Fruit fly (Drosophila melanogaster): ENCODE measurements around the gene Coq6.

The Coq6 gene

dm6 chr2L:5491220-5491619, 40.8 kb downstream of the Coq6 start:
- TF ChIP-seq dl (GFP tag; optimal IDR thresholded peaks at IDR 0.05; ENCODE audit: insufficient read depth in 1 of 2, partially characterized antibody in 2 of 2), result no peak
- peak; percentile 31 for TF ChIP-seq rgr (GFP tag; optimal IDR thresholded peaks at IDR 0.05)
- no peak for TF ChIP-seq lola (GFP tag; optimal IDR thresholded peaks at IDR 0.05)
- peak; percentile 28 for TF ChIP-seq fru (GFP tag; optimal IDR thresholded peaks at IDR 0.05)
- TF ChIP-seq ey (GFP tag; optimal IDR thresholded peaks at IDR 0.05), result peak; percentile 11
- peak in 1 of 2 experiments; percentile 51 for TF ChIP-seq foxo (GFP tag; optimal IDR thresholded peaks at IDR 0.05)
- TF ChIP-seq Hnf4 (GFP tag; optimal IDR thresholded peaks at IDR 0.05), result peak; percentile 27
- peak; percentile 10 for TF ChIP-seq br (GFP tag; optimal IDR thresholded peaks at IDR 0.05)
- TF ChIP-seq HLH106 (tag; optimal IDR thresholded peaks at IDR 0.05), result peak; percentile 4
- TF ChIP-seq psq (GFP tag; optimal IDR thresholded peaks at IDR 0.05), result peak; percentile 13
- no peak for TF ChIP-seq N (GFP tag; optimal IDR thresholded peaks at IDR 0.05)
- peak; percentile 33 for TF ChIP-seq h (GFP tag; optimal IDR thresholded peaks at IDR 0.05)

- TF ChIP-seq woc (GFP tag; optimal IDR thresholded peaks at IDR 0.05) (peak; percentile 37), GATAd (GFP tag; optimal IDR thresholded peaks at IDR 0.05) (no peak)
These were observed 42.2 kb downstream of the Coq6 start for dm6 chr2L:5489757-5490359.

dm6 chr2L:5489084-5489617, 42.9 kb downstream of the Coq6 start:
- TF ChIP-seq Dif (GFP tag; optimal IDR thresholded peaks at IDR 0.05; ENCODE audit: partially characterized antibody), result no peak
- no peak for TF ChIP-seq tai (GFP tag; optimal IDR thresholded peaks at IDR 0.05)
- no peak for TF ChIP-seq woc (GFP tag; optimal IDR thresholded peaks at IDR 0.05)
- no peak for TF ChIP-seq ey (GFP tag; optimal IDR thresholded peaks at IDR 0.05)
- no peak for TF ChIP-seq dl (GFP tag; optimal IDR thresholded peaks at IDR 0.05; ENCODE audit: insufficient read depth in 1 of 2, partially characterized antibody in 2 of 2)
- TF ChIP-seq N (GFP tag; optimal IDR thresholded peaks at IDR 0.05), result no peak
- no peak for TF ChIP-seq sv (GFP tag; optimal IDR thresholded peaks at IDR 0.05)
- TF ChIP-seq rgr (GFP tag; optimal IDR thresholded peaks at IDR 0.05), result no peak

- TF ChIP-seq N (GFP tag; optimal IDR thresholded peaks at IDR 0.05) (no peak), dl (GFP tag; optimal IDR thresholded peaks at IDR 0.05; ENCODE audit: insufficient read depth in 1 of 2, partially characterized antibody in 2 of 2) (no peak), CrebA (GFP tag; optimal IDR thresholded peaks at IDR 0.05; ENCODE audit: borderline replicate concordance) (no peak), lola (GFP tag; optimal IDR thresholded peaks at IDR 0.05) (no peak), pan (optimal IDR thresholded peaks at IDR 0.05) (no peak), woc (GFP tag; optimal IDR thresholded peaks at IDR 0.05) (peak; percentile 1), br (GFP tag; optimal IDR thresholded peaks at IDR 0.05) (peak; percentile 38), ey (GFP tag; optimal IDR thresholded peaks at IDR 0.05) (peak; percentile 32), dsf (GFP tag; optimal IDR thresholded peaks at IDR 0.05; ENCODE audit: borderline replicate concordance) (no peak), dmrt93B (GFP tag; optimal IDR thresholded peaks at IDR 0.05) (peak; percentile 13), Jra (GFP tag; optimal IDR thresholded peaks at IDR 0.05) (no peak), foxo (GFP tag; optimal IDR thresholded peaks at IDR 0.05) (peak in 1 of 2 experiments; percentile 63), Hr78 (GFP tag; optimal IDR thresholded peaks at IDR 0.05) (no peak), Hr83 (GFP tag; optimal IDR thresholded peaks at IDR 0.05; ENCODE audit: poor library complexity, severe bottlenecking) (no peak), sage (GFP tag; optimal IDR thresholded peaks at IDR 0.05) (no peak), Hnf4 (GFP tag; optimal IDR thresholded peaks at IDR 0.05) (peak; percentile 16), CG9705 (GFP tag; optimal IDR thresholded peaks at IDR 0.05) (no peak), Rel (GFP tag; optimal IDR thresholded peaks at IDR 0.05) (no peak), Rel (tag; optimal IDR thresholded peaks at IDR 0.05) (no peak), sv (GFP tag; optimal IDR thresholded peaks at IDR 0.05) (no peak), GATAd (GFP tag; optimal IDR thresholded peaks at IDR 0.05) (no peak), usp (GFP tag; optimal IDR thresholded peaks at IDR 0.05) (no peak), brk (GFP tag; optimal IDR thresholded peaks at IDR 0.05) (no peak), Dfd (GFP tag; optimal IDR thresholded peaks at IDR 0.05) (no peak), Myc (optimal IDR thresholded peaks at IDR 0.05) (no peak), h (GFP tag; optimal IDR thresholded peaks at IDR 0.05) (peak; percentile 59), jim (GFP tag; optimal IDR thresholded peaks at IDR 0.05) (no peak), OdsH (GFP tag; optimal IDR thresholded peaks at IDR 0.05) (peak; percentile 47), rgr (GFP tag; optimal IDR thresholded peaks at IDR 0.05) (peak; percentile 57), fru (GFP tag; optimal IDR thresholded peaks at IDR 0.05) (peak; percentile 54), Dif (GFP tag; optimal IDR thresholded peaks at IDR 0.05; ENCODE audit: partially characterized antibody) (no peak), CG32264 (GFP tag; optimal IDR thresholded peaks at IDR 0.05) (no peak), Sp1 (GFP tag; optimal IDR thresholded peaks at IDR 0.05) (peak; percentile 46), Vsx2 (GFP tag; optimal IDR thresholded peaks at IDR 0.05; ENCODE audit: partially characterized antibody) (no peak), HLH106 (tag; optimal IDR thresholded peaks at IDR 0.05) (peak; percentile 38), Mio (GFP tag; optimal IDR thresholded peaks at IDR 0.05) (no peak), Abd-B (GFP tag; optimal IDR thresholded peaks at IDR 0.05) (no peak), tai (GFP tag; optimal IDR thresholded peaks at IDR 0.05) (no peak), psq (GFP tag; optimal IDR thresholded peaks at IDR 0.05) (peak; percentile 33)
These were observed 48.9 kb downstream of the Coq6 start for dm6 chr2L:5483093-5483492.

Data from whole organism, wandering third instar larva.